Fruit fly (Drosophila melanogaster): ENCODE measurements around the gene CG5644.

DNA sequence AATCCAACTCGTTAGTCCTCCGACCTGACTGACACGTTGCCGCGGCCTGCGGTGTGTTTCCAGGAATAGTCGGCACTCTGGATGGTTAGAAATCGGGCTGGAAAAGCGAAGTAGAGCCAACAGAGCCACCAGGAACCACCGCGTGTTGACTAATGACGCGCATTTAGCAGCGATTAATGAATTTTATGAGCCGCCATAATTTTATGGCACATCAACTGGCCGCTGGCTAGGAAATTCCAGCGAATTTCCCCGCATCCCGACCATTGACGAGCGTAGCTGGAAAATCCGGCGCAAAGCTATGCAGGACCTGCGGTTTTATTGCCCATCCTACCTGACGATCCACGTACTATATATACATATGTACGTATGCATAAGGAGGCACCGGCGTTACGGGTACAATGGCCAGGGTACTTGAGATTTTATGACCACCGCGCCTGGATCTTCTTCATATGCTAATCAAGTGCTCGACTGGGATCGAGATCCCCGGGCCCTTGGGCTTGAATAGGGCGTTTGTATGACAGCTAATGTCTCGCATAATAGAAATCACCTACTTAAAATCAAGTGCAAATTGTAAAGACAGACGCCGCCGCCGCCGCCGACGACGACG lies 49.6 kb upstream of the CG5644 start:
- TF ChIP-seq CTCF (optimal IDR thresholded peaks at IDR 0.05): no peak
- TF ChIP-seq CG8478 (optimal IDR thresholded peaks at IDR 0.05): no peak

All from S2 (cell line).